Worm (Caenorhabditis elegans): ENCODE measurements around the gene dos-1.
A peak's percentile ranks its signal among the peaks of the same experiment; 100 is the strongest.

The dos-1 gene

ce11 chrIII:9080127-9080526 is 23.6 kb upstream of the dos-1 start:
- TF ChIP-seq saeg-2 (GFP tag; IDR thresholded peaks at IDR 0.05) (no peak), aha-1 (tag) (peak; percentile 22)

- TF ChIP-seq unc-62 (GFP tag; optimal IDR thresholded peaks at IDR 0.05 in 1 of 2) (peak in 1 of 2 experiments; percentile 48), unc-62 (tag; optimal IDR thresholded peaks at IDR 0.05) (no peak), egl-27 (tag; optimal IDR thresholded peaks at IDR 0.05) (no peak), lim-7 (GFP tag; IDR thresholded peaks at IDR 0.05) (no peak)
Measured at ce11 chrIII:9081055-9081454, 22.7 kb upstream of the dos-1 start, which contains the start of gene far-1. TSS of gene far-1 (minus strand) at chrIII:9081179.

- TF ChIP-seq gei-8 (GFP tag; optimal IDR thresholded peaks at IDR 0.05) (no peak), Y48G9A.11 (GFP tag; IDR thresholded peaks at IDR 0.05) (no peak), nhr-28 (tag; optimal IDR thresholded peaks at IDR 0.05) (no peak), spr-3 (GFP tag; optimal IDR thresholded peaks at IDR 0.05) (no peak), ama-1 (optimal IDR thresholded peaks at IDR 0.05) (no peak), set-16 (GFP tag; IDR thresholded peaks at IDR 0.05) (peak; percentile 75), unc-62 (GFP tag; optimal IDR thresholded peaks at IDR 0.05 in 1 of 2) (peak in 1 of 2 experiments; percentile 16), unc-62 (tag; optimal IDR thresholded peaks at IDR 0.05) (no peak), arid-1 (GFP tag; conservative IDR thresholded peaks at IDR 0.05) (no peak), ceh-20 (GFP tag; IDR thresholded peaks at IDR 0.05) (no peak)
Measured at ce11 chrIII:9081763-9082162, 22.0 kb upstream of the dos-1 start, which contains the start of gene far-2. TSS of gene far-2 (plus strand) at chrIII:9081828.

- TF ChIP-seq nhr-48 (tag; optimal IDR thresholded peaks at IDR 0.05) (no peak), php-3 (GFP tag; IDR thresholded peaks at IDR 0.05) (no peak), nhr-77 (tag; optimal IDR thresholded peaks at IDR 0.05) (no peak), mxl-2 (GFP tag; conservative IDR thresholded peaks at IDR 0.05) (no peak), dmd-8 (GFP tag; IDR thresholded peaks at IDR 0.05) (no peak), tag-97 (GFP tag; IDR thresholded peaks at IDR 0.05) (no peak), nhr-76 (tag; optimal IDR thresholded peaks at IDR 0.05) (no peak), lin-13 (GFP tag; optimal IDR thresholded peaks at IDR 0.05) (no peak), hlh-30 (tag; optimal IDR thresholded peaks at IDR 0.05; ENCODE audit: insufficient read depth) (peak; percentile 16), dmd-9 (GFP tag; IDR thresholded peaks at IDR 0.05) (no peak), T26A8.4 (GFP tag; IDR thresholded peaks at IDR 0.05) (no peak), Y5F2A.4 (GFP tag; optimal IDR thresholded peaks at IDR 0.05) (no peak), nhr-102 (tag; optimal IDR thresholded peaks at IDR 0.05) (no peak), Y75B8A.6 (GFP tag; IDR thresholded peaks at IDR 0.05) (no peak), dve-1 (tag; optimal IDR thresholded peaks at IDR 0.05; ENCODE audit: insufficient read depth) (no peak), ceh-82 (tag; optimal IDR thresholded peaks at IDR 0.05) (no peak), ZK337.2 (GFP tag; IDR thresholded peaks at IDR 0.05) (no peak), vab-7 (GFP tag; IDR thresholded peaks at IDR 0.05) (no peak), aha-1 (tag) (peak; percentile 69), lir-3 (tag; optimal IDR thresholded peaks at IDR 0.05) (no peak), dpl-1 (GFP tag; optimal IDR thresholded peaks at IDR 0.05) (no peak), unc-62 (GFP tag; optimal IDR thresholded peaks at IDR 0.05 in 1 of 2) (peak in 1 of 2 experiments; percentile 84), unc-62 (tag; optimal IDR thresholded peaks at IDR 0.05) (no peak), nhr-28 (tag; optimal IDR thresholded peaks at IDR 0.05) (peak; percentile 59), saeg-2 (GFP tag; IDR thresholded peaks at IDR 0.05) (no peak), spr-3 (GFP tag; optimal IDR thresholded peaks at IDR 0.05) (no peak), lsy-2 (tag; optimal IDR thresholded peaks at IDR 0.05) (no peak), daf-8 (GFP tag; IDR thresholded peaks at IDR 0.05) (no peak), daf-19 (GFP tag; conservative IDR thresholded peaks at IDR 0.05) (no peak), pqm-1 (tag; optimal IDR thresholded peaks at IDR 0.05) (no peak), ceh-32 (tag; optimal IDR thresholded peaks at IDR 0.05; ENCODE audit: poor library complexity) (no peak), hlh-11 (tag; optimal IDR thresholded peaks at IDR 0.05) (peak; percentile 52), nhr-6 (tag; optimal IDR thresholded peaks at IDR 0.05) (no peak), daf-16 (GFP tag; optimal IDR thresholded peaks at IDR 0.05) (peak in 1 of 2 experiments; percentile 75), daf-16 (tag; optimal IDR thresholded peaks at IDR 0.05) (no peak), sdz-12 (GFP tag; optimal IDR thresholded peaks at IDR 0.05) (no peak)
Measured at ce11 chrIII:9083118-9083517, 20.6 kb upstream of the dos-1 start.

Data from whole organism, L4 larva.